Worm (Caenorhabditis elegans) whole organism, young adult: ENCODE results near the gene nspb-6.

Experiments
- B0261.1 ChIP-seq: sonication (generic microtip); optimal IDR thresholded peaks from 2 replicates; lab custom pipeline; 2016; ENCODE audit warnings: mild to moderate bottlenecking, missing genetic modification characterization, moderate library complexity, missing compliant biosample characterization
- F23B12.7 ChIP-seq: sonication (generic microtip); optimal IDR thresholded peaks from 2 replicates; lab custom pipeline; 2017; ENCODE audit warnings: missing genetic modification characterization, mild to moderate bottlenecking, missing compliant biosample characterization, antibody characterized with exemption, moderate library complexity; ENCODE audit not compliant: insufficient read depth
- F52B5.7 ChIP-seq: sonication (generic microtip); optimal IDR thresholded peaks from 2 replicates; lab custom pipeline; 2016; ENCODE audit warnings: mild to moderate bottlenecking, missing genetic modification characterization, missing compliant biosample characterization
- K11D2.4 ChIP-seq: fragments of 200-800 bp; sonication (Bioruptor generic); IDR thresholded peaks from 2 replicates; pipeline ENCODE4 v1.3.6; 2022; ENCODE audit warnings: missing genetic modification reagents, missing genetic modification characterization, missing compliant biosample characterization
- Y79H2A.3 ChIP-seq: fragments of 200-800 bp; sonication (Bioruptor generic); conservative IDR thresholded peaks from 2 replicates; pipeline ENCODE4 v1.3.6; 2022; ENCODE audit warnings: missing genetic modification reagents, missing genetic modification characterization, missing compliant biosample characterization
- attf-3 ChIP-seq: fragments of 200-800 bp; sonication (Bioruptor generic); conservative IDR thresholded peaks from 2 replicates; pipeline ENCODE4 v1.3.6; 2022; ENCODE audit warnings: missing genetic modification reagents, missing genetic modification characterization, missing compliant biosample characterization
- ceh-27 ChIP-seq: fragments of 200-800 bp; sonication (Bioruptor generic); optimal IDR thresholded peaks from 2 replicates; lab custom pipeline; 2018; ENCODE audit warnings: mild to moderate bottlenecking, missing genetic modification characterization, moderate library complexity, missing compliant biosample characterization
- hmg-20 ChIP-seq: fragments of 200-800 bp; sonication (Bioruptor generic); IDR thresholded peaks from 2 replicates; pipeline ENCODE4 v1.3.6; 2022; ENCODE audit warnings: missing genetic modification reagents, missing genetic modification characterization, missing compliant biosample characterization
- lin-35 ChIP-seq, 3 experiments: fragments of 150-350 bp in 2 of 3; sonication (generic microtip) in 1 of 3; optimal IDR thresholded peaks; 2 replicates each; lab custom pipeline; 2014 to 2018; ENCODE audit warnings: missing biosample characterization in 3 of 3, missing genetic modification characterization in 3 of 3, missing genetic modification reagents in 3 of 3
- lsl-1 ChIP-seq: fragments of 200-800 bp; sonication (Bioruptor generic); optimal IDR thresholded peaks from 2 replicates; lab custom pipeline; 2018; ENCODE audit warnings: mild to moderate bottlenecking, missing genetic modification characterization, moderate library complexity, missing compliant biosample characterization
- pha-4 ChIP-seq: fragments of 150-350 bp; sonication (generic microtip); optimal IDR thresholded peaks from 2 replicates; lab custom pipeline; 2014; ENCODE audit warnings: missing biosample characterization, missing genetic modification reagents, missing genetic modification characterization
- ztf-6 ChIP-seq: fragments of 200-800 bp; sonication (Bioruptor generic); IDR thresholded peaks from 2 replicates; pipeline ENCODE4 v1.3.6; 2022; ENCODE audit warnings: missing genetic modification reagents, missing genetic modification characterization, missing compliant biosample characterization

ce11 chrIV:5850765-5851377 lies 44.4 kb upstream of the nspb-6 start:
- TF ChIP-seq F52B5.7 (tag; lab: Kevin White, UChicago) (no peak), lin-35 (GFP tag; optimal IDR thresholded peaks at IDR 0.05; lab: Kevin White, UChicago) (no peak), ceh-27 (no peak), lsl-1 (GFP tag; lab: Kevin White, UChicago) (peak; percentile 47), pha-4 (tag; lab: Kevin White, UChicago) (no peak), Y79H2A.3 (no peak), B0261.1 (no peak), attf-3 (no peak), hmg-20 (GFP tag; lab: Robert Waterston, UW) (no peak), ztf-6 (GFP tag; lab: Robert Waterston, UW) (no peak), K11D2.4 (GFP tag; lab: Robert Waterston, UW) (no peak), F23B12.7 (tag; lab: Kevin White, UChicago) (no peak)
